Worm (Caenorhabditis elegans) whole organism, L3 larva: ENCODE data around the gene rom-2.
A peak's percentile ranks its signal among the peaks of the same experiment; 100 is the strongest.

ENCODE experiments used
- ceh-16 ChIP-seq: sonication (generic microtip); optimal IDR thresholded peaks from 2 replicates; lab custom pipeline; 2017; ENCODE audit warnings: missing biosample characterization, missing genetic modification characterization
- ceh-28 ChIP-seq: fragments of 150-350 bp; optimal IDR thresholded peaks from 2 replicates; lab custom pipeline; 2014; ENCODE audit warnings: missing biosample characterization, missing genetic modification reagents, missing genetic modification characterization
- elt-2 ChIP-seq: sonication (generic microtip); optimal IDR thresholded peaks from 2 replicates; lab custom pipeline; 2016; ENCODE audit warnings: missing genetic modification reagents, mild to moderate bottlenecking, missing genetic modification characterization, missing compliant biosample characterization
- lin-39 ChIP-seq: fragments of 150-350 bp; optimal IDR thresholded peaks from 2 replicates; lab custom pipeline; 2018; ENCODE audit warnings: missing biosample characterization, missing genetic modification reagents, missing genetic modification characterization
- nhr-11 ChIP-seq: fragments of 150-350 bp; optimal IDR thresholded peaks from 2 replicates; lab custom pipeline; 2014; ENCODE audit warnings: missing biosample characterization, missing genetic modification characterization
- nhr-43 ChIP-seq: sonication (generic microtip); optimal IDR thresholded peaks from 2 replicates; lab custom pipeline; 2016; ENCODE audit warnings: mild to moderate bottlenecking, missing genetic modification characterization, missing compliant biosample characterization; ENCODE audit not compliant: poor library complexity, severe bottlenecking
- pha-4 ChIP-seq: fragments of 150-350 bp; optimal IDR thresholded peaks from 2 replicates; lab custom pipeline; 2014; ENCODE audit warnings: missing biosample characterization, missing genetic modification reagents, missing genetic modification characterization

DNA sequence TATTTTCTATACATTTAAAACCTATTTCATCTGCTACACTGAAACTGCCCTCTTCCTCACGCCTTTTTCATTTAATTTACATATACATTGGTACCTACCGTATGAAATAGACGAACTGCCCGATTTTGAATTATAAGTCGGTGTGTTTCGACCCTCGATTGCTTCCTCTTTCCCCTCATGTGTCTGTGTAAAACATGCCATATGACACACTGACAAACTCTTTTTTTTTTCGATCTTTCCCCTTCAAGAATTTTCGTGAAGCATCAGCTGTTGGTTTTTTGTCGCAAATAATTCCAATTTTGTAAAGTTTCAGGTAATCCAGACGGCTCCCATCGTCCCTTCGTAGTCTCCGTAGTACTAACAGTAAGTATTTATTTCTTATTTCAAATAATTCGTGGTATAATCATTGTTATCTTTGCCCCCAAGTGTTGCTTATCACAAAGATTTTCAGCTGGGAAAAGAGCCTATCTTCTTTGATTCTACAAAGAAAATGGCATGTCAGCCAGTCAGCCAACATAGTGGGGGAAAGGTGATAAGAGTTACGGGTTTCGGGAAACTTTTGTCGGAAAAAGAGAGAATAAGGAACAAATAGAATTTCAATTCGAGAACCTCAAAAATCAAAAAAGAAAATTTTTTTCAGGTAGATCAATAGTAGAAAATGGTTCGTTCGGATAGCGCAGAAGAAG, 26.5 kb upstream of the rom-2 start:
- TF ChIP-seq nhr-11 (tag; lab: Kevin White, UChicago) = no peak
- peak; percentile 91 for TF ChIP-seq elt-2 (tag; lab: Kevin White, UChicago)
- no peak for TF ChIP-seq nhr-43 (tag; lab: Kevin White, UChicago)
- peak; percentile 23 for TF ChIP-seq pha-4 (tag; lab: Kevin White, UChicago)
- no peak for TF ChIP-seq lin-39
- TF ChIP-seq ceh-28 = no peak
- TF ChIP-seq ceh-16 (tag; lab: Kevin White, UChicago) = no peak
